Fruit fly (Drosophila melanogaster) ovary, adult (tissue): ENCODE data around the gene heca.

Source experiments
- CG17801 ChIP-seq: fragments of 200-800 bp; optimal IDR thresholded peaks from 2 replicates; lab custom pipeline; 2019; ENCODE audit warnings: missing biosample characterization, mild to moderate bottlenecking, missing genetic modification characterization, moderate library complexity; ENCODE audit not compliant: partially characterized antibody

heca gene

dm6 chr3R:30387515-30388178 is 109.9 kb downstream of the heca start, which contains the start of the genes Fer2LCH and Fer1HCH:
Gene Fer2LCH (plus strand): TSS chr3R:30387804.
Gene Fer1HCH (minus strand): TSS chr3R:30388178.
- TF ChIP-seq CG17801 (GFP tag; lab: Kevin White, UChicago): no peak

- TF ChIP-seq CG17801 (GFP tag; lab: Kevin White, UChicago): peak; percentile 25
Observed at dm6 chr3R:30388215-30388871, 110.6 kb downstream of the heca start.

dm6 chr3R:30389096-30389495 is 111.4 kb downstream of the heca start:
- no peak for TF ChIP-seq CG17801 (GFP tag; lab: Kevin White, UChicago)

dm6 chr3R:30390304-30390703 is 112.6 kb downstream of the heca start:
- TF ChIP-seq CG17801 (GFP tag; lab: Kevin White, UChicago): no peak

dm6 chr3R:30391098-30391497 is 113.4 kb downstream of the heca start:
- TF ChIP-seq CG17801 (GFP tag; lab: Kevin White, UChicago): no peak

dm6 chr3R:30391950-30392349 is 114.2 kb downstream of the heca start:
- TF ChIP-seq CG17801 (GFP tag; lab: Kevin White, UChicago): no peak

dm6 chr3R:30393909-30394308 is 116.2 kb downstream of the heca start:
- TF ChIP-seq CG17801 (GFP tag; lab: Kevin White, UChicago): no peak

dm6 chr3R:30406482-30406881 is 128.8 kb downstream of the heca start:
- no peak for TF ChIP-seq CG17801 (GFP tag; lab: Kevin White, UChicago)

DNA sequence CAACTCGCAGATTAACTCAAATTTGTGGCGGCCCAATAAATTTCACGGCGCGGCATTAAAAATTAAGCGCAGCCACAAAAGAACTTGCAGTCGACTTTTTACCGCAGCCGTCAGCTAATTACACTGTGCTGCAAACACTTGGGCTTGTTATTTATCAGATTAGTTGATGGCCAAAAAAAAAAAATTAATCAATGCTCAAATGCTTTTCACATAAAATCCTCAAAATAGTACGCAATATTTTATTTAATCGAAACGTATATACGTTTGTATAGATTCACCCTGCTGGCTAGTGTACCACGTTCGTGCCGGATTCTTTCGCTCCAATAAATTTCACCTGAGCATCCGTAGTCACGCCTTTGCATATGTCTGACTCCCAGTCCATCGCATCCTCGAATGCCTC is 136.1 kb downstream of the heca start:
- TF ChIP-seq CG17801 (GFP tag; lab: Kevin White, UChicago): no peak

dm6 chr3R:30416765-30417274 is 139.1 kb downstream of the heca start:
- TF ChIP-seq CG17801 (GFP tag; lab: Kevin White, UChicago): no peak

dm6 chr3R:30419216-30419615 is 141.5 kb downstream of the heca start:
- TF ChIP-seq CG17801 (GFP tag; lab: Kevin White, UChicago): no peak
